Worm (Caenorhabditis elegans): ENCODE results near the gene srlf-12.

ce11 chrIV:10876844-10877243 lies 15.0 kb downstream of the srlf-12 start, which contains the start of gene fipr-14:
- TF ChIP-seq nhr-77 (tag; optimal IDR thresholded peaks at IDR 0.05) (no peak), nhr-11 (tag; optimal IDR thresholded peaks at IDR 0.05) (no peak)

Measured in whole organism, L1 larva.